Fruit fly (Drosophila melanogaster) whole organism, prepupa: ENCODE results near the gene CG13073.
A peak's percentile ranks its signal among the peaks of the same experiment; 100 is the strongest.

Source experiments
- Blimp-1 ChIP-seq: fragments of 200-800 bp; sonication (Bioruptor generic); optimal IDR thresholded peaks from 3 replicates; lab custom pipeline; 2017; ENCODE audit warnings: missing biosample characterization, missing genetic modification characterization, mild to moderate bottlenecking, moderate library complexity, missing genetic modification reagents
- CG10631 ChIP-seq: fragments of 200-800 bp; sonication (Bioruptor generic); optimal IDR thresholded peaks from 2 replicates; lab custom pipeline; 2016; ENCODE audit warnings: missing biosample characterization, missing genetic modification characterization
- CG10669 ChIP-seq: fragments of 200-800 bp; sonication (Bioruptor generic); optimal IDR thresholded peaks from 3 replicates; lab custom pipeline; 2018; ENCODE audit warnings: missing biosample characterization, mild to moderate bottlenecking, missing genetic modification characterization, moderate library complexity
- CG11294 ChIP-seq: fragments of 200-800 bp; sonication (Bioruptor generic); IDR thresholded peaks from 2 replicates; pipeline ENCODE4 v1.3.6; 2022; ENCODE audit warnings: missing biosample characterization, missing genetic modification characterization
- CG1621 ChIP-seq: fragments of 200-800 bp; sonication (Bioruptor generic); optimal IDR thresholded peaks from 3 replicates; lab custom pipeline; 2018; ENCODE audit warnings: missing biosample characterization, mild to moderate bottlenecking, missing genetic modification characterization
- CG3919 ChIP-seq: fragments of 200-800 bp; sonication (Bioruptor generic); optimal IDR thresholded peaks from 3 replicates; lab custom pipeline; 2016; ENCODE audit warnings: missing biosample characterization, missing genetic modification characterization
- CG6163 ChIP-seq: fragments of 200-800 bp; sonication (Bioruptor generic); IDR thresholded peaks from 3 replicates; pipeline ENCODE4 v1.3.6; 2022; ENCODE audit warnings: missing biosample characterization, missing genetic modification characterization
- CG6808 ChIP-seq: fragments of 200-800 bp; sonication (Bioruptor generic); optimal IDR thresholded peaks from 3 replicates; lab custom pipeline; 2017; ENCODE audit warnings: missing biosample characterization, missing genetic modification characterization, mild to moderate bottlenecking, moderate library complexity, missing genetic modification reagents
- CG6854 ChIP-seq: fragments of 200-800 bp; sonication (Bioruptor generic); optimal IDR thresholded peaks from 2 replicates; lab custom pipeline; 2017; ENCODE audit warnings: missing biosample characterization, mild to moderate bottlenecking, missing genetic modification characterization
- CG7368 ChIP-seq: fragments of 200-800 bp; sonication (Bioruptor generic); optimal IDR thresholded peaks from 3 replicates; lab custom pipeline; 2016; ENCODE audit warnings: missing biosample characterization, missing genetic modification characterization
- CG8319 ChIP-seq: fragments of 200-800 bp; sonication (Bioruptor generic); optimal IDR thresholded peaks from 3 replicates; lab custom pipeline; 2016; ENCODE audit warnings: missing biosample characterization, missing genetic modification characterization
- CG8632 ChIP-seq: fragments of 200-800 bp; sonication (Bioruptor generic); optimal IDR thresholded peaks from 3 replicates; lab custom pipeline; 2016; ENCODE audit warnings: missing biosample characterization, missing genetic modification characterization
- CG9139 ChIP-seq: fragments of 200-800 bp; sonication (Bioruptor generic); optimal IDR thresholded peaks from 3 replicates; lab custom pipeline; 2017; ENCODE audit warnings: missing biosample characterization, mild to moderate bottlenecking, missing genetic modification characterization
- Eip75B ChIP-seq: fragments of 200-800 bp; sonication (Bioruptor generic); optimal IDR thresholded peaks from 3 replicates; lab custom pipeline; 2016; ENCODE audit warnings: missing biosample characterization, missing genetic modification characterization
- Eip78C ChIP-seq: fragments of 200-800 bp; sonication (Bioruptor generic); peaks from one replicate; lab custom pipeline; 2016; ENCODE audit warnings: missing biosample characterization, missing genetic modification characterization
- Eip93F ChIP-seq: fragments of 200-800 bp; sonication (Bioruptor generic); optimal IDR thresholded peaks from 2 replicates; lab custom pipeline; 2016; ENCODE audit warnings: missing biosample characterization, mild to moderate bottlenecking, missing genetic modification characterization
- Ets21C ChIP-seq: fragments of 200-800 bp; sonication (Bioruptor generic); optimal IDR thresholded peaks from 3 replicates; lab custom pipeline; 2016; ENCODE audit warnings: missing biosample characterization, missing genetic modification characterization
- Ets96B ChIP-seq: fragments of 200-800 bp; optimal IDR thresholded peaks from 2 replicates; lab custom pipeline; 2019; ENCODE audit warnings: missing biosample characterization, mild to moderate bottlenecking, missing genetic modification characterization, moderate library complexity
- Gug ChIP-seq: fragments of 200-800 bp; sonication (Bioruptor generic); IDR thresholded peaks from 2 replicates; pipeline ENCODE4 v1.3.6; 2022; ENCODE audit warnings: missing biosample characterization, missing genetic modification characterization
- Hr38 ChIP-seq: sonication (Bioruptor generic); optimal IDR thresholded peaks from 2 replicates; lab custom pipeline; 2016; ENCODE audit warnings: missing biosample characterization, missing genetic modification characterization
- Hr39 ChIP-seq: fragments of 200-800 bp; sonication (Bioruptor generic); optimal IDR thresholded peaks from 2 replicates; lab custom pipeline; 2016; ENCODE audit warnings: missing biosample characterization, missing genetic modification characterization
- Hr4 ChIP-seq: fragments of 200-800 bp; sonication (Bioruptor generic); optimal IDR thresholded peaks from 3 replicates; lab custom pipeline; 2016; ENCODE audit warnings: missing biosample characterization, missing genetic modification characterization
- Lpt ChIP-seq: fragments of 200-800 bp; sonication (Bioruptor generic); optimal IDR thresholded peaks from 3 replicates; lab custom pipeline; 2016; ENCODE audit warnings: missing biosample characterization, missing genetic modification characterization
- OdsH ChIP-seq: fragments of 200-800 bp; sonication (Bioruptor generic); optimal IDR thresholded peaks from 3 replicates; lab custom pipeline; 2016; ENCODE audit warnings: missing biosample characterization, missing genetic modification characterization
- Smox ChIP-seq: fragments of 200-800 bp; sonication (Bioruptor generic); optimal IDR thresholded peaks from 3 replicates; lab custom pipeline; 2016; ENCODE audit warnings: missing biosample characterization, missing genetic modification characterization
- Sox14 ChIP-seq: fragments of 200-800 bp; sonication (Bioruptor generic); optimal IDR thresholded peaks from 3 replicates; lab custom pipeline; 2016; ENCODE audit warnings: missing biosample characterization, missing genetic modification characterization
- Sox15 ChIP-seq: fragments of 200-800 bp; sonication (Bioruptor generic); optimal IDR thresholded peaks from 3 replicates; lab custom pipeline; 2016; ENCODE audit warnings: missing biosample characterization, missing genetic modification characterization
- achi ChIP-seq: fragments of 200-800 bp; sonication (Bioruptor generic); optimal IDR thresholded peaks from 3 replicates; lab custom pipeline; 2016; ENCODE audit warnings: missing biosample characterization, missing genetic modification characterization
- acj6 ChIP-seq: fragments of 200-800 bp; sonication (Bioruptor generic); optimal IDR thresholded peaks from 3 replicates; lab custom pipeline; 2016; ENCODE audit warnings: missing biosample characterization, missing genetic modification characterization
- cyc ChIP-seq: fragments of 200-800 bp; sonication (Bioruptor generic); optimal IDR thresholded peaks from 3 replicates; lab custom pipeline; 2016; ENCODE audit warnings: missing biosample characterization, missing genetic modification characterization
- dac ChIP-seq: fragments of 200-800 bp; sonication (Bioruptor generic); optimal IDR thresholded peaks from 2 replicates; lab custom pipeline; 2017; ENCODE audit warnings: missing biosample characterization, mild to moderate bottlenecking, missing genetic modification characterization
- dsx ChIP-seq: fragments of 200-800 bp; optimal IDR thresholded peaks from 3 replicates; lab custom pipeline; 2019; ENCODE audit warnings: missing biosample characterization, mild to moderate bottlenecking, missing genetic modification characterization, moderate library complexity; ENCODE audit not compliant: poor library complexity, severe bottlenecking
- eg ChIP-seq: fragments of 200-800 bp; sonication (Bioruptor generic); IDR thresholded peaks from 3 replicates; pipeline ENCODE4 v1.3.6; 2022; ENCODE audit warnings: missing biosample characterization, missing genetic modification characterization
- fd59A ChIP-seq: fragments of 200-800 bp; sonication (Bioruptor generic); optimal IDR thresholded peaks from 2 replicates; lab custom pipeline; 2017; ENCODE audit warnings: missing biosample characterization, mild to moderate bottlenecking, missing genetic modification characterization, missing genetic modification reagents
- lz ChIP-seq: fragments of 200-800 bp; sonication (Bioruptor generic); optimal IDR thresholded peaks from 3 replicates; lab custom pipeline; 2016; ENCODE audit warnings: missing biosample characterization, missing genetic modification characterization
- pdm3 ChIP-seq: fragments of 200-800 bp; sonication (Bioruptor generic); optimal IDR thresholded peaks from 3 replicates; lab custom pipeline; 2016; ENCODE audit warnings: missing biosample characterization, missing genetic modification characterization
- salr ChIP-seq, 2 experiments: fragments of 200-800 bp; sonication (Bioruptor generic); optimal IDR thresholded peaks; 3 replicates each; lab custom pipeline; 2016 to 2018; ENCODE audit warnings: missing biosample characterization in 2 of 2, missing genetic modification characterization in 2 of 2, mild to moderate bottlenecking in 1 of 2
- spab ChIP-seq: fragments of 200-800 bp; sonication (Bioruptor generic); optimal IDR thresholded peaks from 2 replicates; lab custom pipeline; 2017; ENCODE audit warnings: missing biosample characterization, mild to moderate bottlenecking, missing genetic modification characterization, missing genetic modification reagents
- ss ChIP-seq, 2 experiments: fragments of 200-800 bp; sonication (Bioruptor generic); optimal IDR thresholded peaks; 2 replicates in 1 of 2; 3 replicates in 1 of 2; lab custom pipeline; 2017 to 2018; ENCODE audit warnings: mild to moderate bottlenecking in 2 of 2, missing biosample characterization in 2 of 2, missing genetic modification characterization in 2 of 2, moderate library complexity in 1 of 2
- svp ChIP-seq: fragments of 200-800 bp; sonication (Bioruptor generic); peaks from one replicate; lab custom pipeline; 2016; ENCODE audit warnings: missing biosample characterization, missing genetic modification characterization
- topi ChIP-seq: fragments of 200-800 bp; sonication (Bioruptor generic); optimal IDR thresholded peaks from 3 replicates; lab custom pipeline; 2016; ENCODE audit warnings: missing biosample characterization, missing genetic modification characterization
- vri ChIP-seq: fragments of 200-800 bp; sonication (Bioruptor generic); optimal IDR thresholded peaks from 3 replicates; lab custom pipeline; 2016; ENCODE audit warnings: missing biosample characterization, mild to moderate bottlenecking, missing genetic modification characterization

Gene CG13073

DNA sequence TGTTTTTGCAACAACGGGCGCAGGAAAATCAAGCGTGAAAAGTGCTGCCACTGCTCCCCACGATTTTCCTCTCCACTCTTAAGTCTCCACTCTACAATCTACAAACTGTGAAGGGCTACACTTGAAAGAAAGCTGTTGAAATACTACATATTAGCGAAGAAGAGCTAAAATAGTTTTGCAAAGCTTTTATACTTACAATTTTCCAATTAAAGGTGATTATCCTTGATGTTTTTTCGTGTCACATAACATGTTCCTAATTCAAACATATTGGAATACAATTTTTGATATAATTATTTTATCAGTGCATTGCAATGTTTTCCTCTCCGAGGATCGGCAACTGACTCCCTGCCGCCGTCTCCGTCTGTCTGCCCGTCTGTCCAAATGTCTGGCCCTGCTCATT lies 832 bp upstream of the CG13073 start (continued):
- TF ChIP-seq pdm3 (GFP tag; lab: Kevin White, UChicago): peak; percentile 48
- peak in 1 of 2 experiments; percentile 69 for TF ChIP-seq salr (GFP tag; optimal IDR thresholded peaks at IDR 0.05; lab: Kevin White, UChicago)
- no peak for TF ChIP-seq Smox (GFP tag; lab: Kevin White, UChicago)
- TF ChIP-seq svp (GFP tag; lab: Kevin White, UChicago): no peak
- peak; percentile 23 for TF ChIP-seq CG8319
- TF ChIP-seq Eip78C: peak; percentile 92
- TF ChIP-seq CG8632 (GFP tag; lab: Kevin White, UChicago): no peak
- peak; percentile 65 for TF ChIP-seq Gug

DNA sequence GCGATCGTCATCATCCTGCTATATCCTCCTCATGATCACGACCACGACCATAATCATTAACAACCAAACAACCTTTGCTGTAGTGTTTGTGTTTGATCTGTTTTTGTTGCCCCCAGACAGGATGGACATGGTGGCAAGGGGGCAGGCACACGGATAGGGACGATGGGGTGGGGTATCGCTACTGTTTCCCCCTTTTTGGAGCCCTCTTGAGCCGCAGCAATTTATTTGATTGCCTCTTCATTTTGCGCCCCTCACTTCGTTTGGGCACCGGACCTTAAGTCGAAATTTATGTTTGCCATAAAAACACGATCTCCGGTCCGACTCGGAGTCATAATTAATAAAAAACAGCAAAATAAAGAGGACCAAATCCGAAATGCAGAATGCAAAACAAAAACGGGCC lies 1.3 kb downstream of the CG13073 start:
- TF ChIP-seq achi (no peak), CG8319 (no peak), fd59A (GFP tag; lab: Kevin White, UChicago) (no peak), eg (GFP tag; lab: Robert Waterston, UW) (no peak), dac (GFP tag; lab: Kevin White, UChicago) (no peak), svp (GFP tag; lab: Kevin White, UChicago) (peak; percentile 42), CG10669 (GFP tag; lab: Kevin White, UChicago) (no peak), ss (GFP tag; optimal IDR thresholded peaks at IDR 0.05; lab: Kevin White, UChicago) (peak in 1 of 2 experiments; percentile 5), acj6 (GFP tag; lab: Kevin White, UChicago) (no peak), Eip75B (no peak), dsx (GFP tag; lab: Kevin White, UChicago) (peak; percentile 73), Sox14 (GFP tag; lab: Kevin White, UChicago) (no peak), Eip78C (no peak), Ets96B (tag; lab: Kevin White, UChicago) (no peak), Hr4 (GFP tag; lab: Kevin White, UChicago) (no peak)

- TF ChIP-seq Sox14 (GFP tag; lab: Kevin White, UChicago) (no peak), vri (GFP tag; lab: Kevin White, UChicago) (no peak), cyc (no peak), Eip78C (peak; percentile 45), lz (GFP tag; lab: Kevin White, UChicago) (no peak), dsx (GFP tag; lab: Kevin White, UChicago) (peak; percentile 98), pdm3 (GFP tag; lab: Kevin White, UChicago) (no peak), spab (GFP tag; lab: Kevin White, UChicago) (no peak)
- TF ChIP-seq, all 60 proteins: peak for 2
These were observed 1.7 kb downstream of the CG13073 start for dm6 chr3L:16215411-16215810.

- no peak for TF ChIP-seq Smox (GFP tag; lab: Kevin White, UChicago)
- no peak for TF ChIP-seq topi (GFP tag; lab: Kevin White, UChicago)
- 0 out of 2 replicates have a peak, but pooled peaks have one; percentile 11 for TF ChIP-seq Gug
- peak; percentile 35 for TF ChIP-seq CG6808
- TF ChIP-seq salr (GFP tag; optimal IDR thresholded peaks at IDR 0.05; lab: Kevin White, UChicago): peak in 1 of 2 experiments; percentile 39
- TF ChIP-seq Lpt (GFP tag; lab: Kevin White, UChicago): peak; percentile 7
- no peak for TF ChIP-seq Hr39 (GFP tag; lab: Kevin White, UChicago)
- no peak for TF ChIP-seq Sox15 (GFP tag; lab: Kevin White, UChicago)
- no peak for TF ChIP-seq Sox14 (GFP tag; lab: Kevin White, UChicago)
- TF ChIP-seq OdsH (GFP tag; lab: Kevin White, UChicago): no peak
- no peak for TF ChIP-seq pdm3 (GFP tag; lab: Kevin White, UChicago)
- TF ChIP-seq CG10631 (GFP tag; lab: Kevin White, UChicago): no peak
- peak; percentile 30 for TF ChIP-seq CG1621 (tag; lab: Kevin White, UChicago)
- no peak for TF ChIP-seq CG6854 (GFP tag; lab: Kevin White, UChicago)
- no peak for TF ChIP-seq Eip75B
- no peak for TF ChIP-seq CG11294 (GFP tag; lab: Robert Waterston, UW)
- TF ChIP-seq Blimp-1: no peak
- TF ChIP-seq Ets21C (GFP tag; lab: Kevin White, UChicago): no peak
- peak; percentile 39 for TF ChIP-seq Ets96B (tag; lab: Kevin White, UChicago)
- peak; percentile 60 for TF ChIP-seq Eip78C
- no peak for TF ChIP-seq spab (GFP tag; lab: Kevin White, UChicago)
- peak; percentile 66; the same call in 2 of the 3 replicates for TF ChIP-seq CG6163 (GFP tag; lab: Robert Waterston, UW)
- TF ChIP-seq dac (GFP tag; lab: Kevin White, UChicago): no peak
- TF ChIP-seq CG3919 (GFP tag; lab: Kevin White, UChicago): peak; percentile 21
- peak; percentile 21 for TF ChIP-seq CG9139 (GFP tag; lab: Kevin White, UChicago)
- no peak for TF ChIP-seq Eip93F
- TF ChIP-seq cyc: no peak
- TF ChIP-seq Hr38 (GFP tag; lab: Kevin White, UChicago): no peak
- no peak for TF ChIP-seq CG7368
- TF ChIP-seq Hr4 (GFP tag; lab: Kevin White, UChicago): no peak
These were observed 2.4 kb downstream of the CG13073 start for dm6 chr3L:16214533-16215207.
